Worm (Caenorhabditis elegans): ENCODE measurements around the gene spt-5.
A peak's percentile ranks its signal among the peaks of the same experiment; 100 is the strongest.

Gene spt-5

ce11 chrIV:12051049-12051792 lies at the start of gene spt-5, which contains the start of gene bre-5:
Gene spt-5, plus strand, starts transcription at chrIV:12051491.
Gene bre-5, minus strand, starts transcription at chrIV:12051215.
- peak; percentile 17 for TF ChIP-seq gmeb-1 (tag; optimal IDR thresholded peaks at IDR 0.05)
- TF ChIP-seq lsy-2 (tag; optimal IDR thresholded peaks at IDR 0.05), result peak in 1 of 2 experiments; percentile 61
- no peak for TF ChIP-seq mab-5 (tag; optimal IDR thresholded peaks at IDR 0.05)
- TF ChIP-seq nhr-129 (tag; optimal IDR thresholded peaks at IDR 0.05), result peak; percentile 7
- no peak for TF ChIP-seq ztf-4 (tag; optimal IDR thresholded peaks at IDR 0.05)

ce11 chrIV:12005090-12005770 lies 46.1 kb upstream of the spt-5 start:
- TF ChIP-seq fos-1 (tag; optimal IDR thresholded peaks at IDR 0.05) (peak; percentile 24), zag-1 (tag; optimal IDR thresholded peaks at IDR 0.05) (no peak)

- TF ChIP-seq F13H6.1 (tag; optimal IDR thresholded peaks at IDR 0.05), result peak; percentile 24
- peak; percentile 56 for TF ChIP-seq nhr-129 (tag; optimal IDR thresholded peaks at IDR 0.05)
- peak; percentile 33 for TF ChIP-seq sma-9 (GFP tag; optimal IDR thresholded peaks at IDR 0.05)
- TF ChIP-seq sma-9 (tag; optimal IDR thresholded peaks at IDR 0.05), result no peak
- no peak for TF ChIP-seq elt-3 (tag; optimal IDR thresholded peaks at IDR 0.05)
These were observed 42.1 kb upstream of the spt-5 start for ce11 chrIV:12009046-12009674.

- TF ChIP-seq F13H6.1 (tag; optimal IDR thresholded peaks at IDR 0.05), result peak; percentile 86
- TF ChIP-seq nhr-129 (tag; optimal IDR thresholded peaks at IDR 0.05), result peak; percentile 84
- no peak for TF ChIP-seq lin-13 (GFP tag; optimal IDR thresholded peaks at IDR 0.05)
- peak; percentile 52 for TF ChIP-seq sma-9 (GFP tag; optimal IDR thresholded peaks at IDR 0.05)
- no peak for TF ChIP-seq sma-9 (tag; optimal IDR thresholded peaks at IDR 0.05)
These were observed 40.9 kb upstream of the spt-5 start for ce11 chrIV:12010377-12010776.

- no peak for TF ChIP-seq sma-3 (GFP tag; optimal IDR thresholded peaks at IDR 0.05)
- TF ChIP-seq unc-39 (tag; optimal IDR thresholded peaks at IDR 0.05), result no peak
- TF ChIP-seq ceh-16 (tag; optimal IDR thresholded peaks at IDR 0.05), result no peak
- TF ChIP-seq lin-39 (tag; optimal IDR thresholded peaks at IDR 0.05), result no peak
- no peak for TF ChIP-seq lin-11 (tag; optimal IDR thresholded peaks at IDR 0.05)
- TF ChIP-seq ztf-11 (tag; optimal IDR thresholded peaks at IDR 0.05), result no peak
- no peak for TF ChIP-seq alr-1 (tag; optimal IDR thresholded peaks at IDR 0.05)
- TF ChIP-seq elt-1 (tag; optimal IDR thresholded peaks at IDR 0.05), result no peak
- TF ChIP-seq elt-3 (tag; optimal IDR thresholded peaks at IDR 0.05), result no peak
These were observed 40.4 kb upstream of the spt-5 start, which contains the start of the genes ZK617.26 and unc-22 for ce11 chrIV:12010859-12011258. Gene ZK617.26, minus strand, starts transcription at chrIV:12010959. Gene unc-22, minus strand, starts transcription at chrIV:12011007.

ce11 chrIV:12012439-12013003 lies 38.8 kb upstream of the spt-5 start:
- no peak for TF ChIP-seq sma-3 (GFP tag; optimal IDR thresholded peaks at IDR 0.05)
- TF ChIP-seq sma-9 (GFP tag; optimal IDR thresholded peaks at IDR 0.05), result peak; percentile 68
- no peak for TF ChIP-seq sma-9 (tag; optimal IDR thresholded peaks at IDR 0.05)
- TF ChIP-seq nhr-129 (tag; optimal IDR thresholded peaks at IDR 0.05), result peak; percentile 72
- TF ChIP-seq F13H6.1 (tag; optimal IDR thresholded peaks at IDR 0.05), result peak; percentile 80
- TF ChIP-seq zag-1 (tag; optimal IDR thresholded peaks at IDR 0.05), result no peak
- peak in 1 of 2 experiments; percentile 6 for TF ChIP-seq lsy-2 (tag; optimal IDR thresholded peaks at IDR 0.05)
- peak; percentile 18 for TF ChIP-seq mab-5 (tag; optimal IDR thresholded peaks at IDR 0.05)

ce11 chrIV:12013120-12013519 lies 38.2 kb upstream of the spt-5 start, which contains the start of gene spe-17:
Gene spe-17, plus strand, starts transcription at chrIV:12013420.
- TF ChIP-seq nhr-10 (tag; optimal IDR thresholded peaks at IDR 0.05), result no peak
- no peak for TF ChIP-seq mbf-1 (tag; optimal IDR thresholded peaks at IDR 0.05)
- no peak for TF ChIP-seq snpc-4 (tag; optimal IDR thresholded peaks at IDR 0.05)
- no peak for TF ChIP-seq unc-62 (GFP tag; optimal IDR thresholded peaks at IDR 0.05)
- no peak for TF ChIP-seq sma-3 (GFP tag; optimal IDR thresholded peaks at IDR 0.05)
- TF ChIP-seq sem-4 (tag; optimal IDR thresholded peaks at IDR 0.05), result no peak
- no peak for TF ChIP-seq unc-39 (tag; optimal IDR thresholded peaks at IDR 0.05)
- no peak for TF ChIP-seq fos-1 (tag; optimal IDR thresholded peaks at IDR 0.05)
- TF ChIP-seq nhr-77 (tag; optimal IDR thresholded peaks at IDR 0.05), result no peak
- no peak for TF ChIP-seq nhr-12 (tag; optimal IDR thresholded peaks at IDR 0.05)
- no peak for TF ChIP-seq zag-1 (tag; optimal IDR thresholded peaks at IDR 0.05)
- TF ChIP-seq aly-2 (tag; optimal IDR thresholded peaks at IDR 0.05), result no peak
- TF ChIP-seq nhr-129 (tag; optimal IDR thresholded peaks at IDR 0.05), result no peak
- TF ChIP-seq dmd-4 (tag; optimal IDR thresholded peaks at IDR 0.05), result no peak
- TF ChIP-seq blmp-1 (tag; optimal IDR thresholded peaks at IDR 0.05; ENCODE audit: insufficient read depth), result no peak
- no peak for TF ChIP-seq R02D3.7 (tag; optimal IDR thresholded peaks at IDR 0.05)
- no peak for TF ChIP-seq lsy-2 (tag; optimal IDR thresholded peaks at IDR 0.05)
- TF ChIP-seq lin-39 (tag; optimal IDR thresholded peaks at IDR 0.05), result no peak
- TF ChIP-seq lin-11 (tag; optimal IDR thresholded peaks at IDR 0.05), result no peak
